Fruit fly (Drosophila melanogaster): Measurements from ENCODE around the gene orb2.

The orb2 gene

dm6 chr3L:8956669-8957068 lies 2.4 kb upstream of the orb2 start, which contains the start of gene mRpL12 (continued):
- peak; percentile 52; the same call in 1 of the 4 replicates for TF ChIP-seq Dll (GFP tag; IDR thresholded peaks at IDR 0.05; ENCODE audit: partially characterized antibody)
- TF ChIP-seq CG10147 (GFP tag; optimal IDR thresholded peaks at IDR 0.05), result no peak
- no peak for TF ChIP-seq z (GFP tag; IDR thresholded peaks at IDR 0.05)
- no peak for TF ChIP-seq CG15269 (tag; optimal IDR thresholded peaks at IDR 0.05)
- TF ChIP-seq Ssrp (tag; optimal IDR thresholded peaks at IDR 0.05), result no peak
- peak; percentile 92 for TF ChIP-seq CG2116 (GFP tag; optimal IDR thresholded peaks at IDR 0.05)
- peak; percentile 26 for TF ChIP-seq gfzf (GFP tag; optimal IDR thresholded peaks at IDR 0.05)
- TF ChIP-seq CG7745 (tag; optimal IDR thresholded peaks at IDR 0.05), result no peak
- TF ChIP-seq CG17328 (GFP tag; IDR thresholded peaks at IDR 0.05), result no peak
- no peak for TF ChIP-seq maf-S (GFP tag; optimal IDR thresholded peaks at IDR 0.05)
- TF ChIP-seq CG7271 (tag; optimal IDR thresholded peaks at IDR 0.05), result no peak
- TF ChIP-seq CG10321 (GFP tag; IDR thresholded peaks at IDR 0.05), result no peak
- no peak for TF ChIP-seq CG32772 (GFP tag; IDR thresholded peaks at IDR 0.05)
- peak; percentile 73 for TF ChIP-seq CG15601 (tag; optimal IDR thresholded peaks at IDR 0.05)
- TF ChIP-seq CG7372 (GFP tag; IDR thresholded peaks at IDR 0.05), result no peak
- peak; percentile 40 for TF ChIP-seq sens (GFP tag)
- peak; percentile 7 for TF ChIP-seq CG12659 (GFP tag; optimal IDR thresholded peaks at IDR 0.05)
- peak; percentile 7 to 83 for TF ChIP-seq crp (GFP tag; optimal IDR thresholded peaks at IDR 0.05)
- TF ChIP-seq nmo (GFP tag; optimal IDR thresholded peaks at IDR 0.05), result peak; percentile 2
- peak; percentile 21 for TF ChIP-seq CG10267 (tag; optimal IDR thresholded peaks at IDR 0.05)
- peak; percentile 30 for TF ChIP-seq BEAF-32 (GFP tag; optimal IDR thresholded peaks at IDR 0.05)
- TF ChIP-seq repo (GFP tag; optimal IDR thresholded peaks at IDR 0.05), result no peak
- no peak for TF ChIP-seq slou (GFP tag; optimal IDR thresholded peaks at IDR 0.05)
- peak; percentile 92 for TF ChIP-seq CG7928 (GFP tag; optimal IDR thresholded peaks at IDR 0.05)
- TF ChIP-seq CG4617 (GFP tag; optimal IDR thresholded peaks at IDR 0.05; ENCODE audit: borderline replicate concordance), result peak; percentile 42
- TF ChIP-seq HLH3B (GFP tag; IDR thresholded peaks at IDR 0.05), result no peak
- peak; percentile 52 for TF ChIP-seq CG3995 (GFP tag; optimal IDR thresholded peaks at IDR 0.05)
- TF ChIP-seq CG2120 (GFP tag; optimal IDR thresholded peaks at IDR 0.05), result peak; percentile 23
- no peak for TF ChIP-seq Hsf (GFP tag; optimal IDR thresholded peaks at IDR 0.05)
- TF ChIP-seq B-H2 (GFP tag; optimal IDR thresholded peaks at IDR 0.05), result no peak
- TF ChIP-seq Bgb (GFP tag; IDR thresholded peaks at IDR 0.05; ENCODE audit: partially characterized antibody), result peak; percentile 23; the same call in 1 of the 2 replicates
- no peak for TF ChIP-seq disco-r (GFP tag; optimal IDR thresholded peaks at IDR 0.05)
- peak; percentile 90 for TF ChIP-seq bigmax (GFP tag; optimal IDR thresholded peaks at IDR 0.05)
- peak; percentile 1 for TF ChIP-seq CG12391 (tag; optimal IDR thresholded peaks at IDR 0.05)
- TF ChIP-seq fu2 (GFP tag; optimal IDR thresholded peaks at IDR 0.05), result no peak
- TF ChIP-seq CG34224 (GFP tag; IDR thresholded peaks at IDR 0.05; ENCODE audit: partially characterized antibody), result peak; percentile 50; the same call in 1 of the 3 replicates
- no peak for TF ChIP-seq TFAM (GFP tag; optimal IDR thresholded peaks at IDR 0.05)
- TF ChIP-seq Jarid2 (GFP tag; optimal IDR thresholded peaks at IDR 0.05), result no peak
- TF ChIP-seq CG8089 (GFP tag; optimal IDR thresholded peaks at IDR 0.05), result no peak
- no peak for TF ChIP-seq CG8924 (tag; optimal IDR thresholded peaks at IDR 0.05)
- peak; percentile 30; the same call in 1 of the 3 replicates for TF ChIP-seq CG16813 (GFP tag; IDR thresholded peaks at IDR 0.05; ENCODE audit: partially characterized antibody)
- TF ChIP-seq vfl (GFP tag; optimal IDR thresholded peaks at IDR 0.05), result no peak
- TF ChIP-seq pita (GFP tag; optimal IDR thresholded peaks at IDR 0.05), result no peak
- TF ChIP-seq CG10462 (GFP tag; optimal IDR thresholded peaks at IDR 0.05), result no peak
- no peak for TF ChIP-seq CG3726 (GFP tag; IDR thresholded peaks at IDR 0.05)
- TF ChIP-seq CG18262 (tag; optimal IDR thresholded peaks at IDR 0.05), result no peak
- TF ChIP-seq CG7839 (tag; optimal IDR thresholded peaks at IDR 0.05), result no peak
- TF ChIP-seq CG6765 (GFP tag; optimal IDR thresholded peaks at IDR 0.05), result no peak
- TF ChIP-seq Dref (GFP tag; IDR thresholded peaks at IDR 0.05), result peak; percentile 83
- no peak for TF ChIP-seq CG3065 (GFP tag; optimal IDR thresholded peaks at IDR 0.05)

Data from whole organism, embryonic.